Fruit fly (Drosophila melanogaster): ENCODE data around the gene dnt.

dm6 chr2L:19333972-19334371, 29.1 kb downstream of the dnt start:
- no peak for TF ChIP-seq CG14711 (tag; optimal IDR thresholded peaks at IDR 0.05)
- no peak for TF ChIP-seq CG11617 (GFP tag; optimal IDR thresholded peaks at IDR 0.05)
- no peak for TF ChIP-seq Hr96 (GFP tag; optimal IDR thresholded peaks at IDR 0.05)
- TF ChIP-seq bab1 (GFP tag; optimal IDR thresholded peaks at IDR 0.05): no peak
- TF ChIP-seq Clk (GFP tag; optimal IDR thresholded peaks at IDR 0.05): no peak
- no peak for TF ChIP-seq kay (GFP tag; ENCODE audit: borderline replicate concordance)
- no peak for TF ChIP-seq toe (GFP tag; optimal IDR thresholded peaks at IDR 0.05)
- TF ChIP-seq cic (GFP tag; optimal IDR thresholded peaks at IDR 0.05): no peak
- TF ChIP-seq Crg-1 (GFP tag; optimal IDR thresholded peaks at IDR 0.05): no peak
- no peak for TF ChIP-seq CG12768 (GFP tag; optimal IDR thresholded peaks at IDR 0.05)
- no peak for TF ChIP-seq ovo (GFP tag; optimal IDR thresholded peaks at IDR 0.05)
- no peak for TF ChIP-seq tj (GFP tag; optimal IDR thresholded peaks at IDR 0.05)
- no peak for TF ChIP-seq CG33017 (tag; optimal IDR thresholded peaks at IDR 0.05)
- no peak for TF ChIP-seq Mnt (GFP tag; optimal IDR thresholded peaks at IDR 0.05)
